Worm (Caenorhabditis elegans): Measurements from ENCODE around the gene tin-9.1.

The tin-9.1 gene

ce11 chrIV:7052135-7052534, 7.7 kb upstream of the tin-9.1 start:
- TF ChIP-seq nhr-11 (tag; optimal IDR thresholded peaks at IDR 0.05) (no peak), dsc-1 (tag; optimal IDR thresholded peaks at IDR 0.05) (no peak), mab-9 (GFP tag; IDR thresholded peaks at IDR 0.05) (no peak), snpc-4 (tag; optimal IDR thresholded peaks at IDR 0.05) (no peak), egl-27 (tag; optimal IDR thresholded peaks at IDR 0.05) (no peak), C34B4.2 (tag; optimal IDR thresholded peaks at IDR 0.05) (no peak), nhr-77 (tag; optimal IDR thresholded peaks at IDR 0.05) (no peak), snu-23 (GFP tag; optimal IDR thresholded peaks at IDR 0.05) (no peak), ztf-4 (tag; optimal IDR thresholded peaks at IDR 0.05) (no peak), nhr-84 (tag; optimal IDR thresholded peaks at IDR 0.05) (no peak), ceh-63 (GFP tag; optimal IDR thresholded peaks at IDR 0.05) (no peak), nhr-47 (tag; optimal IDR thresholded peaks at IDR 0.05) (no peak), blmp-1 (tag; optimal IDR thresholded peaks at IDR 0.05) (no peak), lin-14 (GFP tag; optimal IDR thresholded peaks at IDR 0.05) (no peak), ama-1 (optimal IDR thresholded peaks at IDR 0.05) (no peak)

ce11 chrIV:7051515-7051914, 7.1 kb upstream of the tin-9.1 start:
- TF ChIP-seq grh-1 (GFP tag; IDR thresholded peaks at IDR 0.05) (0 out of 2 replicates have a peak, but pooled peaks have one; percentile 4), alr-1 (tag; optimal IDR thresholded peaks at IDR 0.05; ENCODE audit: borderline replicate concordance) (no peak), nhr-85 (tag) (peak; percentile 4), elt-2 (tag; optimal IDR thresholded peaks at IDR 0.05) (no peak)

- no peak for TF ChIP-seq vab-15 (tag; optimal IDR thresholded peaks at IDR 0.05)
- peak; percentile 71 for TF ChIP-seq nhr-90 (tag; optimal IDR thresholded peaks at IDR 0.05; ENCODE audit: poor library complexity)
- TF ChIP-seq nhr-12 (tag; optimal IDR thresholded peaks at IDR 0.05), result no peak
- peak; percentile 62 for TF ChIP-seq tbx-2 (tag; optimal IDR thresholded peaks at IDR 0.05)
- peak; percentile 39 for TF ChIP-seq lin-13 (GFP tag; optimal IDR thresholded peaks at IDR 0.05)
- TF ChIP-seq tlp-1 (tag; optimal IDR thresholded peaks at IDR 0.05), result no peak
- TF ChIP-seq hpl-2 (GFP tag; optimal IDR thresholded peaks at IDR 0.05), result peak; percentile 22
- no peak for TF ChIP-seq fkh-4 (tag; optimal IDR thresholded peaks at IDR 0.05; ENCODE audit: borderline replicate concordance)
- TF ChIP-seq nhr-71 (tag; optimal IDR thresholded peaks at IDR 0.05), result peak; percentile 88
- TF ChIP-seq grh-1 (GFP tag; IDR thresholded peaks at IDR 0.05), result peak; percentile 73
- TF ChIP-seq zag-1 (tag; optimal IDR thresholded peaks at IDR 0.05), result no peak
- TF ChIP-seq aha-1 (tag; optimal IDR thresholded peaks at IDR 0.05), result no peak
- peak; percentile 88 for TF ChIP-seq nhr-20 (tag; optimal IDR thresholded peaks at IDR 0.05)
- peak in 1 of 2 experiments; percentile 76 for TF ChIP-seq lin-35 (GFP tag; optimal IDR thresholded peaks at IDR 0.05)
- TF ChIP-seq swsn-7 (tag; optimal IDR thresholded peaks at IDR 0.05), result peak; percentile 42
- no peak for TF ChIP-seq isw-1 (GFP tag; IDR thresholded peaks at IDR 0.05)
- TF ChIP-seq snu-23 (GFP tag; optimal IDR thresholded peaks at IDR 0.05), result peak; percentile 79
- no peak for TF ChIP-seq nhr-11 (tag; optimal IDR thresholded peaks at IDR 0.05)
- no peak for TF ChIP-seq C16A3.4 (tag; optimal IDR thresholded peaks at IDR 0.05)
- peak; percentile 9 for TF ChIP-seq xbp-1 (tag; optimal IDR thresholded peaks at IDR 0.05)
- TF ChIP-seq sox-4 (tag; optimal IDR thresholded peaks at IDR 0.05), result no peak
- TF ChIP-seq jun-1 (tag; optimal IDR thresholded peaks at IDR 0.05), result peak; percentile 28
- peak; percentile 25 for TF ChIP-seq skn-1 (tag; optimal IDR thresholded peaks at IDR 0.05)
- no peak for TF ChIP-seq C34B4.2 (tag; optimal IDR thresholded peaks at IDR 0.05)
- TF ChIP-seq elt-3 (tag; optimal IDR thresholded peaks at IDR 0.05), result peak in 4 of 6 experiments; percentile 23 to 71 (median 65)
- TF ChIP-seq egl-13 (tag; optimal IDR thresholded peaks at IDR 0.05), result no peak
- no peak for TF ChIP-seq ceh-8 (GFP tag; optimal IDR thresholded peaks at IDR 0.05)
- TF ChIP-seq blmp-1 (tag; optimal IDR thresholded peaks at IDR 0.05), result peak; percentile 42
- no peak for TF ChIP-seq ceh-63 (GFP tag; optimal IDR thresholded peaks at IDR 0.05)
- TF ChIP-seq efl-1 (optimal IDR thresholded peaks at IDR 0.05), result peak; percentile 8 to 41
- no peak for TF ChIP-seq efl-1 (GFP tag; optimal IDR thresholded peaks at IDR 0.05 in 1 of 2)
- peak; percentile 70 for TF ChIP-seq elt-2 (tag; optimal IDR thresholded peaks at IDR 0.05)
- peak; percentile 82 for TF ChIP-seq dsc-1 (tag; optimal IDR thresholded peaks at IDR 0.05)
- TF ChIP-seq lir-3 (tag; optimal IDR thresholded peaks at IDR 0.05; ENCODE audit: poor library complexity), result peak; percentile 34
- TF ChIP-seq lin-15B (tag; optimal IDR thresholded peaks at IDR 0.05), result no peak
- peak; percentile 86 for TF ChIP-seq nhr-19 (GFP tag; conservative IDR thresholded peaks at IDR 0.05)
- no peak for TF ChIP-seq snpc-4 (tag; optimal IDR thresholded peaks at IDR 0.05)
- TF ChIP-seq mef-2 (tag; optimal IDR thresholded peaks at IDR 0.05), result no peak
- no peak for TF ChIP-seq unc-62 (GFP tag; optimal IDR thresholded peaks at IDR 0.05)
Measured at ce11 chrIV:7049672-7050206, 5.3 kb upstream of the tin-9.1 start, which contains the start of gene nhr-105. nhr-105 (plus strand) TSS chrIV:7050156.
